Fruit fly (Drosophila melanogaster): ENCODE results near the gene mkg-p.
A peak's percentile ranks its signal among the peaks of the same experiment; 100 is the strongest.

Gene mkg-p

dm6 chr3L:8379161-8379560 is 25.9 kb downstream of the mkg-p start (continued):
- TF ChIP-seq trem (tag; optimal IDR thresholded peaks at IDR 0.05) (no peak), CG3838 (GFP tag; optimal IDR thresholded peaks at IDR 0.05) (no peak), gsb-n (tag; optimal IDR thresholded peaks at IDR 0.05) (peak; percentile 59), unpg (GFP tag; optimal IDR thresholded peaks at IDR 0.05) (peak; percentile 15), pfk (GFP tag; optimal IDR thresholded peaks at IDR 0.05) (no peak), ab (GFP tag; optimal IDR thresholded peaks at IDR 0.05) (no peak), CG6254 (GFP tag; optimal IDR thresholded peaks at IDR 0.05) (peak; percentile 29), phol (tag; optimal IDR thresholded peaks at IDR 0.05) (no peak), CG11504 (tag; optimal IDR thresholded peaks at IDR 0.05) (no peak), sens (GFP tag) (peak; percentile 73), CG18262 (tag; optimal IDR thresholded peaks at IDR 0.05) (peak; percentile 7), CG2202 (tag; optimal IDR thresholded peaks at IDR 0.05) (peak; percentile 49), chm (GFP tag; IDR thresholded peaks at IDR 0.05) (peak; percentile 27; the same call in 1 of the 2 replicates), ci (GFP tag; IDR thresholded peaks at IDR 0.05) (peak; percentile 50; the same call in 2 of the 3 replicates), CG12071 (GFP tag; optimal IDR thresholded peaks at IDR 0.05) (no peak), grn (GFP tag; optimal IDR thresholded peaks at IDR 0.05) (no peak), CG31441 (GFP tag; IDR thresholded peaks at IDR 0.05) (no peak), B-H1 (GFP tag; IDR thresholded peaks at IDR 0.05) (no peak), Blimp-1 (GFP tag; optimal IDR thresholded peaks at IDR 0.05) (peak; percentile 46), Scr (GFP tag; IDR thresholded peaks at IDR 0.05; ENCODE audit: partially characterized antibody) (no peak), CG3407 (GFP tag; optimal IDR thresholded peaks at IDR 0.05) (peak; percentile 46), CG8359 (GFP tag; optimal IDR thresholded peaks at IDR 0.05; ENCODE audit: borderline replicate concordance) (no peak), HLHmδ (GFP tag; optimal IDR thresholded peaks at IDR 0.05) (peak; percentile 55), CG13123 (GFP tag; optimal IDR thresholded peaks at IDR 0.05) (no peak), CG5180 (GFP tag; optimal IDR thresholded peaks at IDR 0.05) (no peak), slp2 (GFP tag; optimal IDR thresholded peaks at IDR 0.05) (no peak), ATbp (GFP tag; optimal IDR thresholded peaks at IDR 0.05) (peak; percentile 57), Kr (GFP tag; optimal IDR thresholded peaks at IDR 0.05) (no peak), kni (GFP tag; optimal IDR thresholded peaks at IDR 0.05) (peak; percentile 48), CG8388 (GFP tag; optimal IDR thresholded peaks at IDR 0.05) (peak; percentile 26), Asciz (GFP tag; optimal IDR thresholded peaks at IDR 0.05) (peak; percentile 7), CG1792 (GFP tag; optimal IDR thresholded peaks at IDR 0.05) (no peak), Mrtf (GFP tag; IDR thresholded peaks at IDR 0.05) (no peak)

DNA sequence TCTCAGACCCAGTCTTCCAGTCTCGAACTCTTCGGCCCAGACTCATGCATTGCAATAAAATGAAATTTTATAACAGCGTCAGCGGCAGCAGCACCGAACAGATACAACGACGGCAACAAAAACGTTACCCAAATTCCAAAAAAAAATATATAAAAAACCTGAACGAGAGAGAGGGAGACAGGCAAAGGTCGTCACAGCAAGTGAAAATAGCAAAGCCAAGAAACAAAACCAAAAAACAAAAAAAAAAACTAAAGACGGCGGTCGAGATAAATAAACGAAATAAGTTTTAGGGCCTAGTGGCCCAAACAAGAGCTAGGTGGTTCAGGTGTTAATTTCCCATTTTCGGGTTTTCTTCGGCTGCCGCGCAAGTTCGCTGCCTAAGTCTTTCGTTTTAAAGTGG is 31.0 kb downstream of the mkg-p start:
- TF ChIP-seq CG12299 (tag; optimal IDR thresholded peaks at IDR 0.05), result no peak
- TF ChIP-seq sd (tag; optimal IDR thresholded peaks at IDR 0.05), result peak; percentile 14
- TF ChIP-seq Sin3A (optimal IDR thresholded peaks at IDR 0.05), result no peak
- TF ChIP-seq HmgZ (tag; optimal IDR thresholded peaks at IDR 0.05), result no peak
- TF ChIP-seq Hr78 (GFP tag; optimal IDR thresholded peaks at IDR 0.05), result peak in 1 of 2 experiments; percentile 47
- TF ChIP-seq mld (GFP tag; IDR thresholded peaks at IDR 0.05; ENCODE audit: partially characterized antibody), result no peak
- peak; percentile 65 for TF ChIP-seq Blimp-1 (GFP tag; optimal IDR thresholded peaks at IDR 0.05)
- no peak for TF ChIP-seq Meics (GFP tag; optimal IDR thresholded peaks at IDR 0.05)
- peak; percentile 20 for TF ChIP-seq kni (GFP tag; optimal IDR thresholded peaks at IDR 0.05)
- TF ChIP-seq trem (tag; optimal IDR thresholded peaks at IDR 0.05), result no peak
- TF ChIP-seq Elba2 (GFP tag; optimal IDR thresholded peaks at IDR 0.05), result no peak
- no peak for TF ChIP-seq Xbp1 (GFP tag; optimal IDR thresholded peaks at IDR 0.05)
- peak; percentile 96 for TF ChIP-seq sqz (GFP tag; optimal IDR thresholded peaks at IDR 0.05)
- peak; percentile 70 for TF ChIP-seq CG15269 (tag; optimal IDR thresholded peaks at IDR 0.05)
- TF ChIP-seq chn (GFP tag; optimal IDR thresholded peaks at IDR 0.05), result no peak
- TF ChIP-seq sens (GFP tag), result peak; percentile 11
- peak; percentile 76 for TF ChIP-seq pros (GFP tag; optimal IDR thresholded peaks at IDR 0.05)
- TF ChIP-seq Ets65A (GFP tag), result peak; percentile 62
- no peak for TF ChIP-seq CG7987 (GFP tag; optimal IDR thresholded peaks at IDR 0.05)
- TF ChIP-seq CG11247 (GFP tag; IDR thresholded peaks at IDR 0.05), result 0 out of 2 replicates have a peak, but pooled peaks have one; percentile 38

All from whole organism, embryonic.